Worm (Caenorhabditis elegans): ENCODE data around the gene Y59A8B.25.

DNA sequence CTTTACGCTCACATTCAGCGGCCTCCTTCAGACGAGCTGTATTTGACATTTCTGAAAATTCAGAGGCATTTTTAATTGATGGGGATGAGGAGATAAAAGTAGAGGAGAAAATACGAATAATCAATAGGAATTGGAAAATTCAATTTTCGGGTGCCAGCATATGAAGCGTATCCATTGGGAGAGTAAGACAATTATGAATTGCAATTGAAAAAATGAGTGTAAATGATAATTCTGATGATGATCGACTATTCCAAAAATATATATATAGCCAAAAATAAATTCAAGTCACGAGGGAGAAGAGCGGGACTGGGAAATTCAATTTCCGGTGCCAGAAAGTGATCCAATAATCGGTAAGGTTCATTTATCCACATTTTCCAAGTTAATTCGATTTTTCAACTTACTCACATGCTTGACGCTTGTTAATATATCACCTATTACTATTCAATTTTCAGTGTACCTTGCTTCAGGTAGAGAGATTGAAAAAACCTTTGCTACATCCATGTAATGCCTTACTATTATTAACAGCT, 11.1 kb upstream of the Y59A8B.25 start, which contains the start of gene Y59A8B.8:
- no peak for TF ChIP-seq hmg-11 (tag; optimal IDR thresholded peaks at IDR 0.05)
- no peak for TF ChIP-seq pha-4 (tag; optimal IDR thresholded peaks at IDR 0.05)
- no peak for TF ChIP-seq ama-1 (optimal IDR thresholded peaks at IDR 0.05)
- no peak for TF ChIP-seq nhr-43 (tag; optimal IDR thresholded peaks at IDR 0.05; ENCODE audit: poor library complexity, severe bottlenecking)
- TF ChIP-seq sea-2 (GFP tag; optimal IDR thresholded peaks at IDR 0.05), result no peak
- TF ChIP-seq nhr-237 (tag; optimal IDR thresholded peaks at IDR 0.05), result no peak
- no peak for TF ChIP-seq unc-62 (GFP tag; optimal IDR thresholded peaks at IDR 0.05)
- TF ChIP-seq ceh-82 (tag; optimal IDR thresholded peaks at IDR 0.05), result no peak
- TF ChIP-seq egl-27 (tag; optimal IDR thresholded peaks at IDR 0.05), result no peak

Data from whole organism, L3 larva.